Fruit fly (Drosophila melanogaster) whole organism, prepupa: ENCODE measurements around the gene Lmpt.

ENCODE experiments used
- Blimp-1 ChIP-seq: fragments of 200-800 bp; sonication (Bioruptor generic); optimal IDR thresholded peaks from 3 replicates; lab custom pipeline; 2017; ENCODE audit warnings: missing biosample characterization, missing genetic modification characterization, mild to moderate bottlenecking, moderate library complexity, missing genetic modification reagents
- CG10631 ChIP-seq: fragments of 200-800 bp; sonication (Bioruptor generic); optimal IDR thresholded peaks from 2 replicates; lab custom pipeline; 2016; ENCODE audit warnings: missing biosample characterization, missing genetic modification characterization
- CG10669 ChIP-seq: fragments of 200-800 bp; sonication (Bioruptor generic); optimal IDR thresholded peaks from 3 replicates; lab custom pipeline; 2018; ENCODE audit warnings: missing biosample characterization, mild to moderate bottlenecking, missing genetic modification characterization, moderate library complexity
- CG11294 ChIP-seq: fragments of 200-800 bp; sonication (Bioruptor generic); IDR thresholded peaks from 2 replicates; pipeline ENCODE4 v1.3.6; 2022; ENCODE audit warnings: missing biosample characterization, missing genetic modification characterization
- CG11902 ChIP-seq: fragments of 200-800 bp; sonication (Bioruptor generic); optimal IDR thresholded peaks from 3 replicates; lab custom pipeline; 2016; ENCODE audit warnings: missing biosample characterization, missing genetic modification characterization
- CG16779 ChIP-seq: fragments of 200-800 bp; sonication (Bioruptor generic); optimal IDR thresholded peaks from 3 replicates; lab custom pipeline; 2017; ENCODE audit warnings: missing biosample characterization, mild to moderate bottlenecking, missing genetic modification characterization
- CG34406 ChIP-seq: fragments of 200-800 bp; sonication (Bioruptor generic); optimal IDR thresholded peaks from 3 replicates; lab custom pipeline; 2016; ENCODE audit warnings: missing biosample characterization, missing genetic modification characterization
- CG3919 ChIP-seq: fragments of 200-800 bp; sonication (Bioruptor generic); optimal IDR thresholded peaks from 3 replicates; lab custom pipeline; 2016; ENCODE audit warnings: missing biosample characterization, missing genetic modification characterization
- CG6163 ChIP-seq: fragments of 200-800 bp; sonication (Bioruptor generic); IDR thresholded peaks from 3 replicates; pipeline ENCODE4 v1.3.6; 2022; ENCODE audit warnings: missing biosample characterization, missing genetic modification characterization
- CG6276 ChIP-seq: fragments of 200-800 bp; sonication (Bioruptor generic); optimal IDR thresholded peaks from 2 replicates; lab custom pipeline; 2017; ENCODE audit warnings: missing biosample characterization, mild to moderate bottlenecking, missing genetic modification characterization
- CG6792 ChIP-seq: fragments of 200-800 bp; sonication (Bioruptor generic); optimal IDR thresholded peaks from 3 replicates; lab custom pipeline; 2016; ENCODE audit warnings: missing biosample characterization, missing genetic modification characterization
- CG6854 ChIP-seq: fragments of 200-800 bp; sonication (Bioruptor generic); optimal IDR thresholded peaks from 2 replicates; lab custom pipeline; 2017; ENCODE audit warnings: missing biosample characterization, mild to moderate bottlenecking, missing genetic modification characterization
- CG7368 ChIP-seq: fragments of 200-800 bp; sonication (Bioruptor generic); optimal IDR thresholded peaks from 3 replicates; lab custom pipeline; 2016; ENCODE audit warnings: missing biosample characterization, missing genetic modification characterization
- CG8319 ChIP-seq: fragments of 200-800 bp; sonication (Bioruptor generic); optimal IDR thresholded peaks from 3 replicates; lab custom pipeline; 2016; ENCODE audit warnings: missing biosample characterization, missing genetic modification characterization
- CG8632 ChIP-seq: fragments of 200-800 bp; sonication (Bioruptor generic); optimal IDR thresholded peaks from 3 replicates; lab custom pipeline; 2016; ENCODE audit warnings: missing biosample characterization, missing genetic modification characterization
- Eip78C ChIP-seq: fragments of 200-800 bp; sonication (Bioruptor generic); peaks from one replicate; lab custom pipeline; 2016; ENCODE audit warnings: missing biosample characterization, missing genetic modification characterization
- Ets96B ChIP-seq: fragments of 200-800 bp; optimal IDR thresholded peaks from 2 replicates; lab custom pipeline; 2019; ENCODE audit warnings: missing biosample characterization, mild to moderate bottlenecking, missing genetic modification characterization, moderate library complexity
- Gug ChIP-seq: fragments of 200-800 bp; sonication (Bioruptor generic); IDR thresholded peaks from 2 replicates; pipeline ENCODE4 v1.3.6; 2022; ENCODE audit warnings: missing biosample characterization, missing genetic modification characterization
- Hr38 ChIP-seq: sonication (Bioruptor generic); optimal IDR thresholded peaks from 2 replicates; lab custom pipeline; 2016; ENCODE audit warnings: missing biosample characterization, missing genetic modification characterization
- Hr39 ChIP-seq: fragments of 200-800 bp; sonication (Bioruptor generic); optimal IDR thresholded peaks from 2 replicates; lab custom pipeline; 2016; ENCODE audit warnings: missing biosample characterization, missing genetic modification characterization
- Hr4 ChIP-seq: fragments of 200-800 bp; sonication (Bioruptor generic); optimal IDR thresholded peaks from 3 replicates; lab custom pipeline; 2016; ENCODE audit warnings: missing biosample characterization, missing genetic modification characterization
- Lpt ChIP-seq: fragments of 200-800 bp; sonication (Bioruptor generic); optimal IDR thresholded peaks from 3 replicates; lab custom pipeline; 2016; ENCODE audit warnings: missing biosample characterization, missing genetic modification characterization
- Met ChIP-seq: fragments of 200-800 bp; sonication (Bioruptor generic); optimal IDR thresholded peaks from 3 replicates; lab custom pipeline; 2016; ENCODE audit warnings: missing biosample characterization, missing genetic modification characterization
- OdsH ChIP-seq: fragments of 200-800 bp; sonication (Bioruptor generic); optimal IDR thresholded peaks from 3 replicates; lab custom pipeline; 2016; ENCODE audit warnings: missing biosample characterization, missing genetic modification characterization
- Smox ChIP-seq: fragments of 200-800 bp; sonication (Bioruptor generic); optimal IDR thresholded peaks from 3 replicates; lab custom pipeline; 2016; ENCODE audit warnings: missing biosample characterization, missing genetic modification characterization
- Sox102F ChIP-seq: fragments of 200-800 bp; sonication (Bioruptor generic); optimal IDR thresholded peaks from 2 replicates; lab custom pipeline; 2016; ENCODE audit warnings: missing biosample characterization, mild to moderate bottlenecking, missing genetic modification characterization
- achi ChIP-seq: fragments of 200-800 bp; sonication (Bioruptor generic); optimal IDR thresholded peaks from 3 replicates; lab custom pipeline; 2016; ENCODE audit warnings: missing biosample characterization, missing genetic modification characterization
- cyc ChIP-seq: fragments of 200-800 bp; sonication (Bioruptor generic); optimal IDR thresholded peaks from 3 replicates; lab custom pipeline; 2016; ENCODE audit warnings: missing biosample characterization, missing genetic modification characterization
- dac ChIP-seq: fragments of 200-800 bp; sonication (Bioruptor generic); optimal IDR thresholded peaks from 2 replicates; lab custom pipeline; 2017; ENCODE audit warnings: missing biosample characterization, mild to moderate bottlenecking, missing genetic modification characterization
- eg ChIP-seq: fragments of 200-800 bp; sonication (Bioruptor generic); IDR thresholded peaks from 3 replicates; pipeline ENCODE4 v1.3.6; 2022; ENCODE audit warnings: missing biosample characterization, missing genetic modification characterization
- fd59A ChIP-seq: fragments of 200-800 bp; sonication (Bioruptor generic); optimal IDR thresholded peaks from 2 replicates; lab custom pipeline; 2017; ENCODE audit warnings: missing biosample characterization, mild to moderate bottlenecking, missing genetic modification characterization, missing genetic modification reagents
- fd85E ChIP-seq: fragments of 200-800 bp; sonication (Bioruptor generic); optimal IDR thresholded peaks from 3 replicates; lab custom pipeline; 2016; ENCODE audit warnings: missing biosample characterization, missing genetic modification characterization
- fkh ChIP-seq: fragments of 200-800 bp; sonication (Bioruptor generic); optimal IDR thresholded peaks from 3 replicates; lab custom pipeline; 2017; ENCODE audit warnings: missing biosample characterization, mild to moderate bottlenecking, missing genetic modification characterization, moderate library complexity
- net ChIP-seq: fragments of 200-800 bp; sonication (Bioruptor generic); optimal IDR thresholded peaks from 3 replicates; lab custom pipeline; 2016; ENCODE audit warnings: missing biosample characterization, missing genetic modification characterization
- pdm3 ChIP-seq: fragments of 200-800 bp; sonication (Bioruptor generic); optimal IDR thresholded peaks from 3 replicates; lab custom pipeline; 2016; ENCODE audit warnings: missing biosample characterization, missing genetic modification characterization
- salr ChIP-seq, 2 experiments: fragments of 200-800 bp; sonication (Bioruptor generic); optimal IDR thresholded peaks; 3 replicates each; lab custom pipeline; 2016 to 2018; ENCODE audit warnings: missing biosample characterization in 2 of 2, missing genetic modification characterization in 2 of 2, mild to moderate bottlenecking in 1 of 2
- spab ChIP-seq: fragments of 200-800 bp; sonication (Bioruptor generic); optimal IDR thresholded peaks from 2 replicates; lab custom pipeline; 2017; ENCODE audit warnings: missing biosample characterization, mild to moderate bottlenecking, missing genetic modification characterization, missing genetic modification reagents
- ss ChIP-seq, 2 experiments: fragments of 200-800 bp; sonication (Bioruptor generic); optimal IDR thresholded peaks; 2 replicates in 1 of 2; 3 replicates in 1 of 2; lab custom pipeline; 2017 to 2018; ENCODE audit warnings: mild to moderate bottlenecking in 2 of 2, missing biosample characterization in 2 of 2, missing genetic modification characterization in 2 of 2, moderate library complexity in 1 of 2
- svp ChIP-seq: fragments of 200-800 bp; sonication (Bioruptor generic); peaks from one replicate; lab custom pipeline; 2016; ENCODE audit warnings: missing biosample characterization, missing genetic modification characterization
- topi ChIP-seq: fragments of 200-800 bp; sonication (Bioruptor generic); optimal IDR thresholded peaks from 3 replicates; lab custom pipeline; 2016; ENCODE audit warnings: missing biosample characterization, missing genetic modification characterization
- vri ChIP-seq: fragments of 200-800 bp; sonication (Bioruptor generic); optimal IDR thresholded peaks from 3 replicates; lab custom pipeline; 2016; ENCODE audit warnings: missing biosample characterization, mild to moderate bottlenecking, missing genetic modification characterization

The Lmpt gene

dm6 chr3L:16886179-16886930 is 21.3 kb downstream of the Lmpt start:
- TF ChIP-seq CG6792 (GFP tag; lab: Kevin White, UChicago) (no peak), Eip78C (GFP tag; lab: Kevin White, UChicago) (peak; percentile 43), CG6276 (GFP tag; lab: Kevin White, UChicago) (peak; percentile 24), topi (GFP tag; lab: Kevin White, UChicago) (no peak), CG16779 (tag; lab: Kevin White, UChicago) (peak; percentile 46), eg (GFP tag; lab: Robert Waterston, UW) (peak; percentile 41; the same call in 1 of the 3 replicates), vri (GFP tag; lab: Kevin White, UChicago) (peak; percentile 51), ss (GFP tag; optimal IDR thresholded peaks at IDR 0.05; lab: Kevin White, UChicago) (peak in 1 of 2 experiments; percentile 12), svp (peak; percentile 72), spab (GFP tag; lab: Kevin White, UChicago) (no peak), fkh (GFP tag; lab: Kevin White, UChicago) (peak; percentile 15), CG6854 (GFP tag; lab: Kevin White, UChicago) (no peak), Met (GFP tag; lab: Kevin White, UChicago) (no peak)

dm6 chr3L:16887272-16887671 is 22.2 kb downstream of the Lmpt start:
- TF ChIP-seq pdm3 (GFP tag; lab: Kevin White, UChicago) (no peak), salr (GFP tag; optimal IDR thresholded peaks at IDR 0.05; lab: Kevin White, UChicago) (no peak), ss (GFP tag; optimal IDR thresholded peaks at IDR 0.05; lab: Kevin White, UChicago) (no peak), CG10669 (GFP tag; lab: Kevin White, UChicago) (no peak), svp (no peak), fd59A (GFP tag; lab: Kevin White, UChicago) (no peak), eg (GFP tag; lab: Robert Waterston, UW) (no peak), OdsH (GFP tag; lab: Kevin White, UChicago) (no peak), CG8632 (GFP tag; lab: Kevin White, UChicago) (no peak), achi (GFP tag; lab: Kevin White, UChicago) (no peak), Gug (no peak), CG6163 (GFP tag; lab: Robert Waterston, UW) (no peak)

DNA sequence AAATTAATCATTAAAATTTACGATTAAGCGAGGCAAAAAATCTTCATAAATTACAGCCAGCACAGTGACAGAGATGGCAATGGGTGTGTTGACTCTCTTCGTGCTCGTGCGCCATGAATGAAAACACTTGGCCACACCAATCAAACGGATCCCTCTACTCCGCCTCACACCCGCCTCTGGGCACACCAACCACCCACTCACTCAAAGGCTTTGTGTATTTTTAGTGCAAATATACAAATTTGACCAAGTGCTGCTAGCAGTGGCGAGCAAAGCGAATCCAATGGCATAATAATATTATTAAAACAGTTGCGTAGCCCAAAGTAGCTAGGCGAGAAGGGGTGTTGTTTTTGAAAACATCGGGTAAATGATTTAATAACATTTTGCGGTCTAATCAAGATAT is 24.4 kb downstream of the Lmpt start:
- peak; percentile 15 for TF ChIP-seq vri (GFP tag; lab: Kevin White, UChicago)
- no peak for TF ChIP-seq CG11294 (GFP tag; lab: Robert Waterston, UW)
- no peak for TF ChIP-seq fd85E (GFP tag; lab: Kevin White, UChicago)
- no peak for TF ChIP-seq CG7368 (GFP tag; lab: Kevin White, UChicago)
- peak; percentile 72 for TF ChIP-seq fkh (GFP tag; lab: Kevin White, UChicago)
- TF ChIP-seq pdm3 (GFP tag; lab: Kevin White, UChicago) = no peak
- TF ChIP-seq, all 60 proteins: peak for 2

- TF ChIP-seq CG11902 (GFP tag; lab: Kevin White, UChicago) (peak; percentile 65), CG3919 (GFP tag; lab: Kevin White, UChicago) (peak; percentile 87), Smox (peak; percentile 77), eg (GFP tag; lab: Robert Waterston, UW) (peak; percentile 94), CG8632 (GFP tag; lab: Kevin White, UChicago) (peak; percentile 72), vri (GFP tag; lab: Kevin White, UChicago) (peak; percentile 95), CG6276 (GFP tag; lab: Kevin White, UChicago) (peak; percentile 76), cyc (peak; percentile 84), dac (GFP tag; lab: Kevin White, UChicago) (peak; percentile 74), fd59A (GFP tag; lab: Kevin White, UChicago) (peak; percentile 77), net (peak; percentile 86), Lpt (GFP tag; lab: Kevin White, UChicago) (peak; percentile 82), Ets96B (peak; percentile 81), CG34406 (GFP tag; lab: Kevin White, UChicago) (peak; percentile 80), Gug (peak; percentile 90), ss (GFP tag; optimal IDR thresholded peaks at IDR 0.05; lab: Kevin White, UChicago) (peak; percentile 55 to 71), achi (GFP tag; lab: Kevin White, UChicago) (peak; percentile 85), CG8319 (GFP tag; lab: Kevin White, UChicago) (peak; percentile 59), Blimp-1 (GFP tag; lab: Kevin White, UChicago) (peak; percentile 45), Sox102F (GFP tag; lab: Kevin White, UChicago) (peak; percentile 75), Hr4 (peak; percentile 91), Hr38 (no peak), Hr39 (GFP tag; lab: Kevin White, UChicago) (peak; percentile 85), CG10631 (peak; percentile 90)
Measured at dm6 chr3L:16890650-16891336, 25.7 kb downstream of the Lmpt start.
